ENCODE assay signal across 1 fruit fly cellular context in genomic region chr3R:14706860-14707259, dm6.
TF ChIP-seq lines count a peak whose summit lies in the region.

No protein-coding gene starts in this region.

TF ChIP-seq in whole organism, embryonic, 481 proteins besides CTCF, POLR2A, EP300 and RAD21 (continued from another document and continues in another):
- TF ChIP-seq vnd (GFP tag; IDR thresholded peaks at IDR 0.05; lab: Robert Waterston, UW; ENCODE audit: partially characterized antibody), result peak; percentile 61
- 0 out of 2 replicates have a peak, but pooled peaks have one; percentile 31 for TF ChIP-seq CG10321 (GFP tag; IDR thresholded peaks at IDR 0.05; lab: Robert Waterston, UW)
- no peak for TF ChIP-seq pan (optimal IDR thresholded peaks at IDR 0.05; lab: Kevin White, UChicago)
- TF ChIP-seq pan (GFP tag; optimal IDR thresholded peaks at IDR 0.05 in 1 of 2, IDR thresholded peaks at IDR 0.05 in 1 of 2), result peak in 1 of 2 experiments; percentile 84
- TF ChIP-seq CG2202 (tag; optimal IDR thresholded peaks at IDR 0.05; lab: Kevin White, UChicago), result no peak
- no peak for TF ChIP-seq CG11723 (GFP tag; optimal IDR thresholded peaks at IDR 0.05; lab: Kevin White, UChicago)
- peak; percentile 53 for TF ChIP-seq CG13624 (GFP tag; optimal IDR thresholded peaks at IDR 0.05; lab: Kevin White, UChicago)
- peak; percentile 48 for TF ChIP-seq fu2 (GFP tag; optimal IDR thresholded peaks at IDR 0.05; lab: Kevin White, UChicago)
- TF ChIP-seq CG12299 (tag; optimal IDR thresholded peaks at IDR 0.05; lab: Kevin White, UChicago), result peak; percentile 45
- TF ChIP-seq CG8290 (GFP tag; optimal IDR thresholded peaks at IDR 0.05; lab: Kevin White, UChicago), result no peak
- TF ChIP-seq CG8290 (tag; optimal IDR thresholded peaks at IDR 0.05; lab: Kevin White, UChicago), result peak in 1 of 2 experiments; percentile 73
- TF ChIP-seq CG1602 (GFP tag; optimal IDR thresholded peaks at IDR 0.05; lab: Kevin White, UChicago), result no peak
- TF ChIP-seq CG12744 (GFP tag; optimal IDR thresholded peaks at IDR 0.05; lab: Kevin White, UChicago), result no peak
- no peak for TF ChIP-seq CG31388 (GFP tag; optimal IDR thresholded peaks at IDR 0.05; lab: Kevin White, UChicago)
- no peak for TF ChIP-seq CG12104 (GFP tag; optimal IDR thresholded peaks at IDR 0.05; lab: Kevin White, UChicago)
- TF ChIP-seq so (GFP tag; IDR thresholded peaks at IDR 0.05; lab: Robert Waterston, UW), result peak; percentile 63
- TF ChIP-seq amos (GFP tag; IDR thresholded peaks at IDR 0.05; lab: Robert Waterston, UW; ENCODE audit: partially characterized antibody), result peak; percentile 25; the same call in 1 of the 2 replicates
- no peak for TF ChIP-seq CG8924 (tag; optimal IDR thresholded peaks at IDR 0.05; lab: Kevin White, UChicago)
- TF ChIP-seq CG12071 (GFP tag; optimal IDR thresholded peaks at IDR 0.05; lab: Kevin White, UChicago), result no peak
- peak; percentile 2 for TF ChIP-seq CG8281 (tag; optimal IDR thresholded peaks at IDR 0.05; lab: Kevin White, UChicago)
- peak; percentile 43 to 46 for TF ChIP-seq chif (GFP tag; optimal IDR thresholded peaks at IDR 0.05; lab: Kevin White, UChicago)
- TF ChIP-seq sima (GFP tag; optimal IDR thresholded peaks at IDR 0.05; lab: Kevin White, UChicago), result no peak
- peak; percentile 29; the same call in 1 of the 2 replicates for TF ChIP-seq CG13287 (GFP tag; IDR thresholded peaks at IDR 0.05; lab: Robert Waterston, UW; ENCODE audit: partially characterized antibody)
- no peak for TF ChIP-seq Doc3 (GFP tag; IDR thresholded peaks at IDR 0.05; lab: Robert Waterston, UW; ENCODE audit: partially characterized antibody)
- peak; percentile 58 for TF ChIP-seq CG9609 (GFP tag; optimal IDR thresholded peaks at IDR 0.05; lab: Kevin White, UChicago)
- TF ChIP-seq Sin3A (optimal IDR thresholded peaks at IDR 0.05; lab: Kevin White, UChicago), result no peak
- TF ChIP-seq CG10209 (GFP tag; optimal IDR thresholded peaks at IDR 0.05; lab: Kevin White, UChicago), result peak; percentile 27
- no peak for TF ChIP-seq CG6654 (GFP tag; optimal IDR thresholded peaks at IDR 0.05; lab: Kevin White, UChicago)
- peak; percentile 79 for TF ChIP-seq stc (GFP tag; IDR thresholded peaks at IDR 0.05; lab: Robert Waterston, UW)
- peak; percentile 80 for TF ChIP-seq CG14860 (GFP tag; IDR thresholded peaks at IDR 0.05; lab: Robert Waterston, UW; ENCODE audit: partially characterized antibody)
- TF ChIP-seq pfk (GFP tag; optimal IDR thresholded peaks at IDR 0.05; lab: Kevin White, UChicago), result no peak
- peak; percentile 62 for TF ChIP-seq Rx (GFP tag; IDR thresholded peaks at IDR 0.05; lab: Robert Waterston, UW)
- TF ChIP-seq fru (optimal IDR thresholded peaks at IDR 0.05; lab: Kevin White, UChicago), result no peak
- no peak for TF ChIP-seq CG10565 (GFP tag; optimal IDR thresholded peaks at IDR 0.05; lab: Kevin White, UChicago)
- TF ChIP-seq CG1603 (tag; optimal IDR thresholded peaks at IDR 0.05; lab: Kevin White, UChicago), result peak; percentile 51
- TF ChIP-seq jumu (GFP tag; optimal IDR thresholded peaks at IDR 0.05; lab: Kevin White, UChicago), result peak; percentile 37
- TF ChIP-seq CG6813 (GFP tag; optimal IDR thresholded peaks at IDR 0.05; lab: Kevin White, UChicago), result peak; percentile 4
- TF ChIP-seq CG17829 (tag; optimal IDR thresholded peaks at IDR 0.05; lab: Kevin White, UChicago), result peak; percentile 2
- TF ChIP-seq toy (GFP tag; IDR thresholded peaks at IDR 0.05; lab: Robert Waterston, UW), result peak; percentile 41; the same call in 1 of the 2 replicates
- no peak for TF ChIP-seq CG13123 (GFP tag; optimal IDR thresholded peaks at IDR 0.05; lab: Kevin White, UChicago)
- no peak for TF ChIP-seq Side (GFP tag; optimal IDR thresholded peaks at IDR 0.05; lab: Kevin White, UChicago)
- TF ChIP-seq Usf (GFP tag; optimal IDR thresholded peaks at IDR 0.05; lab: Kevin White, UChicago), result peak; percentile 18
- no peak for TF ChIP-seq exex (tag; optimal IDR thresholded peaks at IDR 0.05; lab: Kevin White, UChicago)
- peak; percentile 31; the same call in 1 of the 3 replicates for TF ChIP-seq CG6175 (GFP tag; IDR thresholded peaks at IDR 0.05; lab: Robert Waterston, UW)
- peak; percentile 70; the same call in 2 of the 3 replicates for TF ChIP-seq zfh1 (GFP tag; IDR thresholded peaks at IDR 0.05; lab: Robert Waterston, UW)
- TF ChIP-seq Hr39 (optimal IDR thresholded peaks at IDR 0.05; lab: Kevin White, UChicago), result no peak
- TF ChIP-seq gem (tag; optimal IDR thresholded peaks at IDR 0.05; lab: Kevin White, UChicago), result peak; percentile 57
- TF ChIP-seq run (tag; optimal IDR thresholded peaks at IDR 0.05; lab: Kevin White, UChicago), result no peak
- TF ChIP-seq nmo (GFP tag; optimal IDR thresholded peaks at IDR 0.05; lab: Kevin White, UChicago), result peak; percentile 34
- TF ChIP-seq HLH3B (GFP tag; IDR thresholded peaks at IDR 0.05; lab: Robert Waterston, UW), result peak; percentile 72
- TF ChIP-seq Ravus (GFP tag; IDR thresholded peaks at IDR 0.05; lab: Robert Waterston, UW), result peak; percentile 24; the same call in 1 of the 2 replicates
- peak; percentile 50 to 54 for TF ChIP-seq Hr51 (GFP tag; optimal IDR thresholded peaks at IDR 0.05; lab: Kevin White, UChicago)
- no peak for TF ChIP-seq CG17912 (GFP tag; optimal IDR thresholded peaks at IDR 0.05; lab: Kevin White, UChicago)
- TF ChIP-seq CG15514 (GFP tag; optimal IDR thresholded peaks at IDR 0.05; lab: Kevin White, UChicago), result peak; percentile 13
- TF ChIP-seq CG7372 (GFP tag; IDR thresholded peaks at IDR 0.05; lab: Robert Waterston, UW), result peak; percentile 56
- no peak for TF ChIP-seq Fer2 (tag; optimal IDR thresholded peaks at IDR 0.05; lab: Kevin White, UChicago)
- peak; percentile 58 for TF ChIP-seq pum (GFP tag; optimal IDR thresholded peaks at IDR 0.05; lab: Kevin White, UChicago)
- TF ChIP-seq insv (GFP tag; optimal IDR thresholded peaks at IDR 0.05; lab: Kevin White, UChicago), result no peak
- TF ChIP-seq pita (GFP tag; optimal IDR thresholded peaks at IDR 0.05; lab: Kevin White, UChicago), result no peak
- TF ChIP-seq nom (GFP tag; optimal IDR thresholded peaks at IDR 0.05; lab: Kevin White, UChicago), result no peak
- no peak for TF ChIP-seq CG30020 (tag; optimal IDR thresholded peaks at IDR 0.05; lab: Kevin White, UChicago)
- peak; percentile 67 for TF ChIP-seq Xrp1 (GFP tag; IDR thresholded peaks at IDR 0.05; lab: Robert Waterston, UW)
- TF ChIP-seq dysf (GFP tag; IDR thresholded peaks at IDR 0.05; lab: Robert Waterston, UW), result peak; percentile 81
- TF ChIP-seq B-H2 (GFP tag; optimal IDR thresholded peaks at IDR 0.05; lab: Kevin White, UChicago), result no peak
- no peak for TF ChIP-seq wek (GFP tag; optimal IDR thresholded peaks at IDR 0.05; lab: Kevin White, UChicago)
- no peak for TF ChIP-seq CG14710 (tag; optimal IDR thresholded peaks at IDR 0.05; lab: Kevin White, UChicago)
- peak; percentile 18 for TF ChIP-seq CG8388 (GFP tag; optimal IDR thresholded peaks at IDR 0.05; lab: Kevin White, UChicago)
- TF ChIP-seq CG17612 (GFP tag; IDR thresholded peaks at IDR 0.05; lab: Robert Waterston, UW), result no peak
- TF ChIP-seq Ets65A (GFP tag; lab: Kevin White, UChicago), result peak; percentile 30
- TF ChIP-seq CG10274 (GFP tag; optimal IDR thresholded peaks at IDR 0.05; lab: Kevin White, UChicago), result no peak
- peak; percentile 81 for TF ChIP-seq CG14441 (GFP tag; IDR thresholded peaks at IDR 0.05; lab: Robert Waterston, UW)
- no peak for TF ChIP-seq Stat92E (GFP tag; optimal IDR thresholded peaks at IDR 0.05; lab: Kevin White, UChicago)
- TF ChIP-seq Lpt (GFP tag; optimal IDR thresholded peaks at IDR 0.05; lab: Kevin White, UChicago), result no peak
- TF ChIP-seq ara (GFP tag; IDR thresholded peaks at IDR 0.05; lab: Robert Waterston, UW), result peak; percentile 72
- TF ChIP-seq Trl (optimal IDR thresholded peaks at IDR 0.05; lab: Kevin White, UChicago), result no peak
- peak; percentile 47 for TF ChIP-seq Trl (GFP tag; optimal IDR thresholded peaks at IDR 0.05; lab: Kevin White, UChicago)
- peak; percentile 86 for TF ChIP-seq tna (GFP tag; IDR thresholded peaks at IDR 0.05; lab: Robert Waterston, UW; ENCODE audit: partially characterized antibody)
- TF ChIP-seq D (optimal IDR thresholded peaks at IDR 0.05; lab: Kevin White, UChicago), result no peak
- no peak for TF ChIP-seq D (GFP tag; optimal IDR thresholded peaks at IDR 0.05; lab: Kevin White, UChicago)
- peak; percentile 77; the same call in 3 of the 4 replicates for TF ChIP-seq chinmo (GFP tag; IDR thresholded peaks at IDR 0.05; lab: Robert Waterston, UW; ENCODE audit: partially characterized antibody)
- TF ChIP-seq CG31224 (GFP tag; IDR thresholded peaks at IDR 0.05; lab: Robert Waterston, UW), result peak; percentile 40; the same call in 1 of the 2 replicates
- TF ChIP-seq z (GFP tag; IDR thresholded peaks at IDR 0.05; lab: Robert Waterston, UW), result no peak
- TF ChIP-seq Six4 (GFP tag; optimal IDR thresholded peaks at IDR 0.05; lab: Kevin White, UChicago), result no peak
- no peak for TF ChIP-seq hth (optimal IDR thresholded peaks at IDR 0.05; lab: Kevin White, UChicago)
- no peak for TF ChIP-seq CG3407 (GFP tag; optimal IDR thresholded peaks at IDR 0.05; lab: Kevin White, UChicago)
- TF ChIP-seq CG11560 (tag; IDR thresholded peaks at IDR 0.05; lab: Robert Waterston, UW), result peak; percentile 49; the same call in 2 of the 3 replicates
- peak; percentile 53; the same call in 1 of the 3 replicates for TF ChIP-seq CG3726 (GFP tag; IDR thresholded peaks at IDR 0.05; lab: Robert Waterston, UW)
- peak; percentile 45; the same call in 1 of the 2 replicates for TF ChIP-seq unc-4 (GFP tag; IDR thresholded peaks at IDR 0.05; lab: Robert Waterston, UW; ENCODE audit: partially characterized antibody)
- TF ChIP-seq CG9817 (tag; optimal IDR thresholded peaks at IDR 0.05; lab: Kevin White, UChicago), result peak; percentile 38
- no peak for TF ChIP-seq fd64A (GFP tag; optimal IDR thresholded peaks at IDR 0.05; lab: Kevin White, UChicago)
- TF ChIP-seq tin (GFP tag; optimal IDR thresholded peaks at IDR 0.05; lab: Kevin White, UChicago), result peak; percentile 23
- no peak for TF ChIP-seq CG2129 (GFP tag; IDR thresholded peaks at IDR 0.05; lab: Robert Waterston, UW; ENCODE audit: partially characterized antibody)
- 0 out of 2 replicates have a peak, but pooled peaks have one; percentile 8 for TF ChIP-seq CG8765 (GFP tag; IDR thresholded peaks at IDR 0.05; lab: Robert Waterston, UW)
- no peak for TF ChIP-seq CG4282 (GFP tag; optimal IDR thresholded peaks at IDR 0.05; lab: Kevin White, UChicago)
- peak; percentile 87 for TF ChIP-seq Atf6 (GFP tag; IDR thresholded peaks at IDR 0.05; lab: Robert Waterston, UW)
- no peak for TF ChIP-seq Dref (GFP tag; IDR thresholded peaks at IDR 0.05; lab: Robert Waterston, UW)
- peak; percentile 63 for TF ChIP-seq E2f1 (GFP tag; IDR thresholded peaks at IDR 0.05; lab: Robert Waterston, UW)
- peak; percentile 50; the same call in 1 of the 2 replicates for TF ChIP-seq sna (GFP tag; IDR thresholded peaks at IDR 0.05; lab: Robert Waterston, UW; ENCODE audit: partially characterized antibody)
- peak; percentile 78 for TF ChIP-seq CG2120 (GFP tag; optimal IDR thresholded peaks at IDR 0.05; lab: Kevin White, UChicago)
- TF ChIP-seq CG17186 (GFP tag; optimal IDR thresholded peaks at IDR 0.05; lab: Kevin White, UChicago), result no peak
- peak; percentile 13 for TF ChIP-seq NfI (GFP tag; optimal IDR thresholded peaks at IDR 0.05; lab: Kevin White, UChicago)
- TF ChIP-seq MESR4 (GFP tag; optimal IDR thresholded peaks at IDR 0.05; lab: Kevin White, UChicago), result no peak
- TF ChIP-seq Deaf1 (tag; optimal IDR thresholded peaks at IDR 0.05; lab: Kevin White, UChicago), result no peak
- no peak; the same call in 1 of the 2 replicates for TF ChIP-seq gt (GFP tag; IDR thresholded peaks at IDR 0.05; lab: Robert Waterston, UW)
- no peak for TF ChIP-seq CG15011 (GFP tag; optimal IDR thresholded peaks at IDR 0.05; lab: Kevin White, UChicago)
- TF ChIP-seq CG17328 (GFP tag; IDR thresholded peaks at IDR 0.05; lab: Robert Waterston, UW), result peak; percentile 67
- TF ChIP-seq mld (GFP tag; IDR thresholded peaks at IDR 0.05; lab: Robert Waterston, UW; ENCODE audit: partially characterized antibody), result 0 out of 3 replicates have a peak, but pooled peaks have one; percentile 32
- TF ChIP-seq Hey (tag; optimal IDR thresholded peaks at IDR 0.05; lab: Kevin White, UChicago), result no peak
- no peak for TF ChIP-seq Adf1 (GFP tag; IDR thresholded peaks at IDR 0.05; lab: Robert Waterston, UW)
- TF ChIP-seq CG2712 (tag; optimal IDR thresholded peaks at IDR 0.05; lab: Kevin White, UChicago), result peak; percentile 25
- no peak for TF ChIP-seq CG15073 (GFP tag; optimal IDR thresholded peaks at IDR 0.05; lab: Kevin White, UChicago)
- TF ChIP-seq CG32532 (GFP tag; IDR thresholded peaks at IDR 0.05; lab: Robert Waterston, UW), result peak; percentile 83
- no peak for TF ChIP-seq Sox100B (GFP tag; optimal IDR thresholded peaks at IDR 0.05; lab: Kevin White, UChicago)
- TF ChIP-seq ase (GFP tag; IDR thresholded peaks at IDR 0.05; lab: Robert Waterston, UW), result 0 out of 3 replicates have a peak, but pooled peaks have one; percentile 61
- peak; percentile 38 for TF ChIP-seq CG12659 (GFP tag; optimal IDR thresholded peaks at IDR 0.05; lab: Kevin White, UChicago)
- TF ChIP-seq CG5180 (GFP tag; optimal IDR thresholded peaks at IDR 0.05; lab: Kevin White, UChicago), result peak; percentile 20
- TF ChIP-seq knrl (GFP tag; IDR thresholded peaks at IDR 0.05; lab: Robert Waterston, UW; ENCODE audit: partially characterized antibody), result peak; percentile 28; the same call in 1 of the 3 replicates
- TF ChIP-seq emc (GFP tag; optimal IDR thresholded peaks at IDR 0.05; lab: Kevin White, UChicago), result peak; percentile 13
- no peak for TF ChIP-seq ro (GFP tag; IDR thresholded peaks at IDR 0.05; lab: Robert Waterston, UW)
- peak; percentile 64; the same call in 2 of the 3 replicates for TF ChIP-seq ken (GFP tag; IDR thresholded peaks at IDR 0.05; lab: Robert Waterston, UW)
- no peak for TF ChIP-seq cato (GFP tag; optimal IDR thresholded peaks at IDR 0.05; lab: Kevin White, UChicago; ENCODE audit: borderline replicate concordance)
- peak; percentile 39 for TF ChIP-seq Hsf (GFP tag; optimal IDR thresholded peaks at IDR 0.05; lab: Kevin White, UChicago)
- TF ChIP-seq CG2889 (GFP tag; IDR thresholded peaks at IDR 0.05; lab: Robert Waterston, UW), result peak; percentile 70; the same call in 2 of the 3 replicates
- no peak for TF ChIP-seq org-1 (GFP tag; optimal IDR thresholded peaks at IDR 0.05; lab: Kevin White, UChicago)
- TF ChIP-seq MTF-1 (GFP tag; optimal IDR thresholded peaks at IDR 0.05; lab: Kevin White, UChicago; ENCODE audit: borderline replicate concordance), result no peak
- peak; percentile 52 for TF ChIP-seq esg (GFP tag; conservative IDR thresholded peaks at IDR 0.05; lab: Robert Waterston, UW)
- TF ChIP-seq wdn (GFP tag; IDR thresholded peaks at IDR 0.05; lab: Robert Waterston, UW), result 0 out of 2 replicates have a peak, but pooled peaks have one; percentile 44
- peak; percentile 27 for TF ChIP-seq btn (GFP tag; optimal IDR thresholded peaks at IDR 0.05; lab: Kevin White, UChicago)
